Worm (Caenorhabditis elegans) whole organism, L4 larva: ENCODE data around the gene rhgf-1.

ENCODE experiments used
- aly-2 ChIP-seq: sonication (generic microtip); optimal IDR thresholded peaks from 2 replicates; lab custom pipeline; 2018; ENCODE audit warnings: missing biosample characterization, missing genetic modification characterization
- ama-1 ChIP-seq: fragments of 150-350 bp; optimal IDR thresholded peaks from 2 replicates; lab custom pipeline; 2014; ENCODE audit warnings: inconsistent platforms, mixed read lengths
- fos-1 ChIP-seq: fragments of 150-350 bp; optimal IDR thresholded peaks from 2 replicates; lab custom pipeline; 2014; ENCODE audit warnings: missing biosample characterization, missing genetic modification characterization
- jun-1 ChIP-seq: fragments of 150-350 bp; optimal IDR thresholded peaks from 2 replicates; lab custom pipeline; 2014; ENCODE audit warnings: missing biosample characterization, missing genetic modification reagents, missing genetic modification characterization
- lin-38 ChIP-seq: fragments of 200-800 bp; sonication (Bioruptor generic); IDR thresholded peaks from 2 replicates; pipeline ENCODE4 v1.3.6; 2022; ENCODE audit warnings: missing genetic modification reagents, missing genetic modification characterization, missing compliant biosample characterization
- lin-39 ChIP-seq: fragments of 150-350 bp; optimal IDR thresholded peaks from 2 replicates; lab custom pipeline; 2014; ENCODE audit warnings: missing biosample characterization, missing genetic modification reagents, missing genetic modification characterization
- nhr-102 ChIP-seq: sonication (generic microtip); optimal IDR thresholded peaks from 2 replicates; lab custom pipeline; 2016; ENCODE audit warnings: mild to moderate bottlenecking, missing genetic modification characterization, moderate library complexity, missing compliant biosample characterization
- nhr-25 ChIP-seq: sonication (generic microtip); optimal IDR thresholded peaks from 2 replicates; lab custom pipeline; 2017; ENCODE audit warnings: missing genetic modification characterization, mild to moderate bottlenecking, missing compliant biosample characterization, antibody characterized with exemption, moderate library complexity, borderline replicate concordance; ENCODE audit not compliant: insufficient read depth
- nhr-28 ChIP-seq: fragments of 150-350 bp; optimal IDR thresholded peaks from 2 replicates; lab custom pipeline; 2014; ENCODE audit warnings: missing biosample characterization, missing genetic modification characterization
- zfp-3 ChIP-seq: fragments of 200-800 bp; sonication (Bioruptor generic); conservative IDR thresholded peaks from 2 replicates; pipeline ENCODE4 v1.3.6; 2022; ENCODE audit warnings: missing genetic modification reagents, missing genetic modification characterization, missing compliant biosample characterization
- zip-11 ChIP-seq: fragments of 200-800 bp; sonication (Bioruptor generic); IDR thresholded peaks from 2 replicates; pipeline ENCODE4 v1.3.6; 2022; ENCODE audit warnings: missing genetic modification characterization, missing compliant biosample characterization
- zip-2 ChIP-seq: fragments of 150-350 bp; optimal IDR thresholded peaks from 2 replicates; lab custom pipeline; 2014; ENCODE audit warnings: missing biosample characterization, missing genetic modification characterization
- ztf-11 ChIP-seq: fragments of 150-350 bp; optimal IDR thresholded peaks from 2 replicates; lab custom pipeline; 2014; ENCODE audit warnings: missing biosample characterization, missing genetic modification characterization

DNA sequence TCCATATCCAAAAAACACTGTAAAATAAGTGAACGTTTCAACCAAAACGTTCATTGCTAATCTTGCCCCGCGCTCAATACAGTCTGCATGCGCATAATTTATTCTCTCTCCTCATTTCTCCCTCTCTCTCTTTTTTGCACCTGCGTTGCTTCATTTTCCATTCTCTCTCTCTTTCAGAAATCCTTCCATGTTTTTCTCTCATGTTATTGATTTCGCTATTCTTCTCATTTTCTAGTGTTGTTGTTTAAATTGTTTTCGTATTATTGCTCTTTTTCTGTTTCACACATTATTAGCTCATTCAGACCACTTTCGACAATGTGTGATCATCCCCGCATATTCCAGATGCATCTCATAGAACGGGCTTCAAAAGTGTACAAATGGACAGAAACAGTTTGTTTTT, 30.0 kb downstream of the rhgf-1 start, which contains the start of gene phf-31:
- TF ChIP-seq zip-11 (GFP tag; lab: Robert Waterston, UW) (no peak), ztf-11 (tag; lab: Kevin White, UChicago) (no peak), jun-1 (tag; lab: Kevin White, UChicago) (no peak), lin-39 (tag; lab: Kevin White, UChicago) (no peak), nhr-28 (tag; lab: Kevin White, UChicago) (no peak), aly-2 (tag; lab: Kevin White, UChicago) (no peak), zip-2 (tag; lab: Kevin White, UChicago) (no peak), lin-38 (no peak), ama-1 (lab: Kevin White, UChicago) (no peak), zfp-3 (no peak), nhr-102 (tag; lab: Kevin White, UChicago) (no peak), fos-1 (tag; lab: Kevin White, UChicago) (no peak), nhr-25 (tag; lab: Kevin White, UChicago) (no peak)
